Worm (Caenorhabditis elegans): ENCODE data around the gene sre-15.

The sre-15 gene

DNA sequence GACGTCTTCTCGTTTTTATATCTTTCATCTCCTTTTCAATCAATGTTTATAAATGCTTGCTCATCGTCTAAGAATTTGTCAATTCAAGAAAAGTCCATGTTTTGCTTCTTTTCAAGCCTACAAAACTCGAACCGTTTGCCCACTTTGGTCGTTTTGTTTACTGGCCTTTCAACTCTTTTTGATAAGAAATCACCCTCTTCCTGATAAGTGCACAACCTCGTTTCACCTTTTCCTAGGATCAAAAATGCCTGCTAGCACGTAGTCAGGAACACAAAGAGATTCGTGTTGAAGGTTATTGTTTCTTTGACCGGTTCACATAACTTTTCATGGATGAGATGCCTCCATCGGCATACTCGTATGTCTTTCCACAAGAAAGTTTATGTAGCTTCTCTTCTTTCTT lies 48.0 kb downstream of the sre-15 start:
- TF ChIP-seq nhr-80 (tag; optimal IDR thresholded peaks at IDR 0.05): peak; percentile 42
- TF ChIP-seq hrde-1 (tag; optimal IDR thresholded peaks at IDR 0.05; ENCODE audit: borderline replicate concordance): no peak

ce11 chrIV:12194668-12195067 lies 49.9 kb downstream of the sre-15 start:
- TF ChIP-seq die-1 (tag; optimal IDR thresholded peaks at IDR 0.05) (no peak), hmg-1.2 (GFP tag; IDR thresholded peaks at IDR 0.05) (no peak), xnd-1 (tag; optimal IDR thresholded peaks at IDR 0.05) (peak; percentile 89), mxl-1 (tag; optimal IDR thresholded peaks at IDR 0.05) (no peak), snpc-4 (GFP tag; optimal IDR thresholded peaks at IDR 0.05) (peak; percentile 41), snpc-4 (tag; optimal IDR thresholded peaks at IDR 0.05) (peak in 2 of 4 experiments; percentile 39 to 60), fkh-3 (tag; optimal IDR thresholded peaks at IDR 0.05) (no peak), F52B5.7 (tag; optimal IDR thresholded peaks at IDR 0.05) (no peak), madf-6 (GFP tag; IDR thresholded peaks at IDR 0.05) (peak; percentile 91), efl-1 (GFP tag; optimal IDR thresholded peaks at IDR 0.05) (peak; percentile 35), dox-1 (GFP tag; IDR thresholded peaks at IDR 0.05) (no peak), attf-6 (GFP tag; IDR thresholded peaks at IDR 0.05) (no peak), attf-3 (GFP tag; conservative IDR thresholded peaks at IDR 0.05) (peak; percentile 37; the same call in 1 of the 2 replicates), F33H1.4 (GFP tag; IDR thresholded peaks at IDR 0.05) (peak; percentile 91), ztf-6 (GFP tag; IDR thresholded peaks at IDR 0.05) (no peak), ztf-25 (GFP tag; IDR thresholded peaks at IDR 0.05) (no peak), tlf-1 (GFP tag; optimal IDR thresholded peaks at IDR 0.05) (no peak), ceh-58 (GFP tag; IDR thresholded peaks at IDR 0.05) (no peak), mcd-1 (GFP tag; IDR thresholded peaks at IDR 0.05) (no peak), hlh-26 (GFP tag; conservative IDR thresholded peaks at IDR 0.05) (no peak), madf-8 (GFP tag; conservative IDR thresholded peaks at IDR 0.05) (peak; percentile 70), somi-1 (GFP tag; optimal IDR thresholded peaks at IDR 0.05) (no peak), D2030.7 (GFP tag; IDR thresholded peaks at IDR 0.05) (peak; percentile 54; the same call in 1 of the 2 replicates), ceh-40 (GFP tag; IDR thresholded peaks at IDR 0.05) (no peak), lsl-1 (GFP tag; optimal IDR thresholded peaks at IDR 0.05) (peak; percentile 93), cebp-2 (GFP tag; IDR thresholded peaks at IDR 0.05) (no peak), ceh-91 (GFP tag; IDR thresholded peaks at IDR 0.05) (no peak), lin-35 (GFP tag; optimal IDR thresholded peaks at IDR 0.05) (no peak), mel-28 (tag; optimal IDR thresholded peaks at IDR 0.05; ENCODE audit: borderline replicate concordance) (no peak), zim-3 (tag; optimal IDR thresholded peaks at IDR 0.05) (no peak), ztf-22 (GFP tag; optimal IDR thresholded peaks at IDR 0.05) (no peak), madf-10 (tag; optimal IDR thresholded peaks at IDR 0.05) (no peak), snpc-1.3 (tag; optimal IDR thresholded peaks at IDR 0.05; ENCODE audit: insufficient read depth) (peak; percentile 60), T07F8.4 (tag; optimal IDR thresholded peaks at IDR 0.05) (no peak), Y53F4B.3 (GFP tag; IDR thresholded peaks at IDR 0.05) (no peak), rec-8 (tag; optimal IDR thresholded peaks at IDR 0.05) (no peak), egl-44 (GFP tag; IDR thresholded peaks at IDR 0.05) (no peak), rcor-1 (GFP tag; IDR thresholded peaks at IDR 0.05) (no peak), let-526 (GFP tag; IDR thresholded peaks at IDR 0.05) (no peak), ama-1 (optimal IDR thresholded peaks at IDR 0.05) (no peak), ama-1 (GFP tag; optimal IDR thresholded peaks at IDR 0.05) (no peak), F55B11.4 (tag; optimal IDR thresholded peaks at IDR 0.05; ENCODE audit: borderline replicate concordance, insufficient read depth) (no peak), nfyb-1 (GFP tag; IDR thresholded peaks at IDR 0.05) (no peak), athp-1 (tag; optimal IDR thresholded peaks at IDR 0.05) (no peak), ztf-26 (tag; optimal IDR thresholded peaks at IDR 0.05) (no peak), madf-3 (GFP tag; IDR thresholded peaks at IDR 0.05) (no peak)
